Worm (Caenorhabditis elegans) whole organism, L4/young adult: ENCODE measurements around the gene str-102.

Source experiments
- W03F9.2 ChIP-seq: fragments of 150-350 bp; optimal IDR thresholded peaks from 2 replicates; lab custom pipeline; 2014; ENCODE audit warnings: missing biosample characterization, missing genetic modification characterization
- him-1 ChIP-seq: sonication (generic microtip); optimal IDR thresholded peaks from 2 replicates; lab custom pipeline; 2016; ENCODE audit warnings: missing genotype, missing genetic modification reagents, missing genetic modification characterization, missing compliant biosample characterization

DNA sequence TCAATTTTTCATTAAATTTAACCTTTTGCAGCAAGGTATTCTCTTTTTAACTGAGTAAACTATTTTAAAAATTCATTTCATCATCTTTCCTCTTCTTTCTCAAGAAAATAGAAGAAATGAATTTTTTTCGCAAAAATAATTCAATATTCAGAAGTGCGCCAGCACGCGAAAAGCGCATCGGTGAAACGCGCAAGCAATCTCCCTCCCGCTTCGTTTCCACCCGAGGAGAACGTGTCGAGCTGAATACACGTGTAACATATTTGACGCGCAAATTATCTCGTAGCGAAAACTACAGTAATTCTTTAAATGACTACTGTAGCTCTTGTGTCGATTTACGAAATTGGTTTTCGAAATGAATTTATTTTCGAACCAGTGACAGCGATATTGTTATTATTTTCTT is 7.2 kb downstream of the str-102 start:
- no peak for TF ChIP-seq W03F9.2 (tag; lab: Kevin White, UChicago)
- no peak for TF ChIP-seq him-1
